Worm (Caenorhabditis elegans) whole organism, late embryonic: ENCODE measurements around the gene K10D11.5.

Experiments used
- C08G9.2 ChIP-seq: sonication (generic microtip); optimal IDR thresholded peaks from 2 replicates; lab custom pipeline; 2016; ENCODE audit warnings: mild to moderate bottlenecking, missing genetic modification characterization, moderate library complexity, missing compliant biosample characterization
- C38D4.7 ChIP-seq: fragments of 200-800 bp; sonication (Bioruptor generic); optimal IDR thresholded peaks from 2 replicates; lab custom pipeline; 2018; ENCODE audit warnings: mild to moderate bottlenecking, missing genetic modification characterization, moderate library complexity, missing compliant biosample characterization
- ceh-14 ChIP-seq: sonication (generic microtip); optimal IDR thresholded peaks from 2 replicates; lab custom pipeline; 2016; ENCODE audit warnings: missing genotype, missing genetic modification characterization, missing compliant biosample characterization
- ceh-18 ChIP-seq: sonication (generic microtip); optimal IDR thresholded peaks from 2 replicates; lab custom pipeline; 2016; ENCODE audit warnings: missing genetic modification characterization, missing compliant biosample characterization
- ceh-2 ChIP-seq: sonication (generic microtip); optimal IDR thresholded peaks from 2 replicates; lab custom pipeline; 2016; ENCODE audit warnings: missing genotype, missing genetic modification characterization, missing compliant biosample characterization
- ceh-22 ChIP-seq: sonication (generic microtip); optimal IDR thresholded peaks from 2 replicates; lab custom pipeline; 2017; ENCODE audit warnings: missing biosample characterization, missing genetic modification characterization
- ceh-31 ChIP-seq: sonication (generic microtip); optimal IDR thresholded peaks from 2 replicates; lab custom pipeline; 2016; ENCODE audit warnings: missing genetic modification characterization, missing compliant biosample characterization
- ceh-45 ChIP-seq: fragments of 200-800 bp; sonication (Bioruptor generic); IDR thresholded peaks from 2 replicates; pipeline ENCODE4 v1.3.6; 2022; ENCODE audit warnings: missing genetic modification reagents, missing genetic modification characterization, missing compliant biosample characterization
- ceh-48 ChIP-seq: sonication (generic microtip); optimal IDR thresholded peaks from 2 replicates; lab custom pipeline; 2016; ENCODE audit warnings: missing genetic modification characterization, inconsistent platforms, missing compliant biosample characterization
- ceh-6 ChIP-seq: fragments of 200-800 bp; sonication (Bioruptor generic); optimal IDR thresholded peaks from 2 replicates; lab custom pipeline; 2018; ENCODE audit warnings: mild to moderate bottlenecking, missing genetic modification characterization, missing compliant biosample characterization
- elt-2 ChIP-seq: sonication (generic microtip); optimal IDR thresholded peaks from 2 replicates; lab custom pipeline; 2016; ENCODE audit warnings: missing genetic modification reagents, missing genetic modification characterization, missing compliant biosample characterization
- fkh-10 ChIP-seq: fragments of 150-350 bp; optimal IDR thresholded peaks from 2 replicates; lab custom pipeline; 2014; ENCODE audit warnings: missing biosample characterization, missing genetic modification reagents, missing genetic modification characterization
- gmeb-2 ChIP-seq: sonication (generic microtip); optimal IDR thresholded peaks from 2 replicates; lab custom pipeline; 2016; ENCODE audit warnings: missing genetic modification characterization, inconsistent platforms, missing compliant biosample characterization
- hlh-8 ChIP-seq: sonication (generic microtip); optimal IDR thresholded peaks from 2 replicates; lab custom pipeline; 2016; ENCODE audit warnings: missing genotype, missing genetic modification characterization, missing compliant biosample characterization
- lim-6 ChIP-seq: sonication (generic microtip); optimal IDR thresholded peaks from 2 replicates; lab custom pipeline; 2016; ENCODE audit warnings: missing genetic modification characterization, missing compliant biosample characterization
- nhr-232 ChIP-seq: sonication (generic microtip); optimal IDR thresholded peaks from 2 replicates; lab custom pipeline; 2016; ENCODE audit warnings: missing genetic modification characterization, missing compliant biosample characterization
- npax-4 ChIP-seq: sonication (generic microtip); optimal IDR thresholded peaks from 2 replicates; lab custom pipeline; 2016; ENCODE audit warnings: missing genetic modification characterization, missing compliant biosample characterization
- odd-2 ChIP-seq: sonication (generic microtip); optimal IDR thresholded peaks from 2 replicates; lab custom pipeline; 2017; ENCODE audit warnings: antibody characterized with exemption, mild to moderate bottlenecking, missing genetic modification characterization, missing compliant biosample characterization
- pat-9 ChIP-seq: fragments of 200-800 bp; sonication (Bioruptor generic); optimal IDR thresholded peaks from 2 replicates; lab custom pipeline; 2018; ENCODE audit warnings: mild to moderate bottlenecking, missing genetic modification characterization, moderate library complexity, missing compliant biosample characterization
- pax-1 ChIP-seq: fragments of 150-350 bp; optimal IDR thresholded peaks from 2 replicates; lab custom pipeline; 2014; ENCODE audit warnings: missing biosample characterization, missing genetic modification characterization
- pha-2 ChIP-seq: sonication (generic microtip); optimal IDR thresholded peaks from 2 replicates; lab custom pipeline; 2017; ENCODE audit warnings: mild to moderate bottlenecking, missing genetic modification characterization, missing compliant biosample characterization
- pros-1 ChIP-seq: fragments of 150-350 bp; optimal IDR thresholded peaks from 2 replicates; lab custom pipeline; 2014; ENCODE audit warnings: missing biosample characterization, missing genetic modification reagents, missing genetic modification characterization
- ref-2 ChIP-seq: sonication (generic microtip); optimal IDR thresholded peaks from 2 replicates; lab custom pipeline; 2016; ENCODE audit warnings: missing genetic modification characterization, missing compliant biosample characterization
- rnt-1 ChIP-seq: sonication (generic microtip); optimal IDR thresholded peaks from 2 replicates; lab custom pipeline; 2016; ENCODE audit warnings: missing genetic modification characterization, missing compliant biosample characterization
- sdc-2 ChIP-seq: sonication (generic microtip); optimal IDR thresholded peaks from 2 replicates; lab custom pipeline; 2016; ENCODE audit warnings: missing genotype, missing genetic modification characterization, missing compliant biosample characterization
- tbx-2 ChIP-seq: sonication (generic microtip); optimal IDR thresholded peaks from 2 replicates; lab custom pipeline; 2016; ENCODE audit warnings: missing genetic modification characterization, missing compliant biosample characterization
- tbx-7 ChIP-seq: sonication (generic microtip); optimal IDR thresholded peaks from 2 replicates; lab custom pipeline; 2016; ENCODE audit warnings: missing genotype, missing genetic modification characterization, missing compliant biosample characterization
- ttx-3 ChIP-seq: sonication (generic microtip); optimal IDR thresholded peaks from 2 replicates; lab custom pipeline; 2016; ENCODE audit warnings: missing genetic modification reagents, missing genetic modification characterization, missing compliant biosample characterization
- unc-3 ChIP-seq, 2 experiments: fragments of 200-800 bp in 1 of 2; sonication (Bioruptor generic) in 1 of 2; sonication (generic microtip) in 1 of 2; conservative IDR thresholded peaks in 1 of 2; optimal IDR thresholded peaks in 1 of 2; 2 replicates each; pipeline versions ENCODE4 v1.3.6 to Lab custom; 2016 to 2022; ENCODE audit warnings: missing compliant biosample characterization in 2 of 2, missing genetic modification characterization in 2 of 2, missing genetic modification reagents in 1 of 2
- unc-42 ChIP-seq: sonication (generic microtip); optimal IDR thresholded peaks from 2 replicates; lab custom pipeline; 2016; ENCODE audit warnings: missing genotype, missing genetic modification characterization, missing compliant biosample characterization
- unc-86 ChIP-seq: sonication (generic microtip); optimal IDR thresholded peaks from 2 replicates; lab custom pipeline; 2016; ENCODE audit warnings: missing genetic modification characterization, missing compliant biosample characterization
- ztf-16 ChIP-seq: sonication (generic microtip); optimal IDR thresholded peaks from 2 replicates; lab custom pipeline; 2017; ENCODE audit warnings: missing genetic modification characterization, missing compliant biosample characterization

Gene K10D11.5

ce11 chrIV:13013711-13014341 is 22.2 kb upstream of the K10D11.5 start:
- TF ChIP-seq ceh-2: no peak

ce11 chrIV:13013231-13013630 is 21.6 kb upstream of the K10D11.5 start:
- no peak for TF ChIP-seq unc-86 (tag; lab: Kevin White, UChicago)
- TF ChIP-seq ceh-31 (tag; lab: Kevin White, UChicago): peak; percentile 67
- TF ChIP-seq pros-1 (tag; lab: Kevin White, UChicago): peak; percentile 37

- TF ChIP-seq ceh-6 (no peak), pat-9 (tag; lab: Kevin White, UChicago) (no peak), C38D4.7 (GFP tag; lab: Kevin White, UChicago) (no peak), tbx-7 (tag; lab: Kevin White, UChicago) (no peak), sdc-2 (no peak), ceh-48 (tag; lab: Kevin White, UChicago) (no peak), ref-2 (tag; lab: Kevin White, UChicago) (no peak), pha-2 (tag; lab: Kevin White, UChicago) (no peak), ttx-3 (no peak)
Observed at ce11 chrIV:13009507-13009906, 17.9 kb upstream of the K10D11.5 start.

- TF ChIP-seq elt-2 (tag; lab: Kevin White, UChicago) (peak; percentile 53), hlh-8 (no peak)
Observed at ce11 chrIV:13008405-13009208, 17.0 kb upstream of the K10D11.5 start, which contains the start of gene mbk-2. TSS of gene mbk-2 (plus strand) at chrIV:13009158.

ce11 chrIV:12999087-12999486 is 7.4 kb upstream of the K10D11.5 start:
- TF ChIP-seq ceh-2 (peak; percentile 30), ceh-22 (tag; lab: Kevin White, UChicago) (peak; percentile 63), ceh-48 (tag; lab: Kevin White, UChicago) (no peak), hlh-8 (no peak), pax-1 (tag; lab: Kevin White, UChicago) (peak; percentile 17)

- TF ChIP-seq ttx-3 (no peak), ceh-22 (tag; lab: Kevin White, UChicago) (no peak), fkh-10 (GFP tag; lab: Kevin White, UChicago) (no peak)
Observed at ce11 chrIV:12997560-12997959, 5.9 kb upstream of the K10D11.5 start.

ce11 chrIV:12995886-12996285 is 4.2 kb upstream of the K10D11.5 start, which contains the start of gene K10D11.7:
TSS of gene K10D11.7 (minus strand) at chrIV:12995986.
- no peak for TF ChIP-seq C08G9.2
- TF ChIP-seq lim-6 (tag; lab: Kevin White, UChicago): no peak
- no peak for TF ChIP-seq npax-4 (tag; lab: Kevin White, UChicago)
- no peak for TF ChIP-seq ceh-18
- TF ChIP-seq gmeb-2 (tag; lab: Kevin White, UChicago): no peak
- no peak for TF ChIP-seq rnt-1 (tag; lab: Kevin White, UChicago)
- no peak for TF ChIP-seq ceh-14 (tag; lab: Kevin White, UChicago)
- TF ChIP-seq elt-2 (tag; lab: Kevin White, UChicago): no peak

ce11 chrIV:12994376-12994775 is 2.7 kb upstream of the K10D11.5 start, which contains the start of gene K10D11.4:
TSS of gene K10D11.4 (minus strand) at chrIV:12994476.
- TF ChIP-seq unc-42 (tag; lab: Kevin White, UChicago) (no peak), ceh-45 (GFP tag; lab: Robert Waterston, UW) (no peak), hlh-8 (no peak), odd-2 (tag; lab: Kevin White, UChicago) (no peak), nhr-232 (tag; lab: Kevin White, UChicago) (no peak), fkh-10 (GFP tag; lab: Kevin White, UChicago) (no peak), ceh-22 (tag; lab: Kevin White, UChicago) (no peak), ceh-48 (tag; lab: Kevin White, UChicago) (no peak), unc-3 (GFP tag; conservative IDR thresholded peaks at IDR 0.05; lab: Robert Waterston, UW) (no peak), unc-3 (tag; optimal IDR thresholded peaks at IDR 0.05; lab: Kevin White, UChicago) (no peak), lim-6 (tag; lab: Kevin White, UChicago) (no peak), tbx-2 (no peak), ceh-2 (no peak), gmeb-2 (tag; lab: Kevin White, UChicago) (no peak), ztf-16 (tag; lab: Kevin White, UChicago) (no peak)
